Fruit fly (Drosophila melanogaster): ENCODE data around the gene CG42674.

DNA sequence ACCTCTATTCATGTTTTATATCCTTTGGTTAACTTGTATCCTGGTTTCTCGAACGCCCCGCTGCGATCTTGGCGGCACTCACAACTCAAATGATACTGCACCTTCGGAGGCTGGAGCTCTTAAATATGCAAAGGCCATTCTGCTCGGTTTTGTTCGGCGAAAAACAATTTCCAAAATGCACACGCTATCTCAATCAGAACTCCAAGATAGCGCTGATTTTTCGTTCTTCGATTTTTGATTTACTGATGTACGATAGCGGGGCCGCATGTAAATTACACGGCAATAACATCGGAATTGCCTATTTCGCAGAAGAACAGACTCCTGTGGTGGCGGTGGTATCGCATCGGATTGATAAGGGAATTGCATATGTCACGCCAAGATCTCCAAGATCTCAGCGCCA lies 13.9 kb upstream of the CG42674 start, which contains the start of gene CG7017:
- TF ChIP-seq pan (optimal IDR thresholded peaks at IDR 0.05), result no peak
- no peak for TF ChIP-seq psq (optimal IDR thresholded peaks at IDR 0.05)
- TF ChIP-seq Dll (optimal IDR thresholded peaks at IDR 0.05), result no peak
- TF ChIP-seq usp (GFP tag; optimal IDR thresholded peaks at IDR 0.05), result no peak
- TF ChIP-seq CG8478 (optimal IDR thresholded peaks at IDR 0.05), result no peak
